Worm (Caenorhabditis elegans) whole organism, mixed stage, embryonic: ENCODE results near the gene clec-32.

Experiments used
- M03D4.4 ChIP-seq: sonication (generic microtip); optimal IDR thresholded peaks from 2 replicates; lab custom pipeline; 2017; ENCODE audit warnings: mild to moderate bottlenecking, missing genetic modification characterization, missing compliant biosample characterization
- bed-3 ChIP-seq: fragments of 200-800 bp; sonication (Bioruptor generic); optimal IDR thresholded peaks from 3 replicates; lab custom pipeline; 2018; ENCODE audit warnings: mild to moderate bottlenecking, missing genetic modification characterization, moderate library complexity, missing compliant biosample characterization
- blmp-1 ChIP-seq: fragments of 150-350 bp; optimal IDR thresholded peaks from 2 replicates; lab custom pipeline; 2014; ENCODE audit warnings: missing biosample characterization, missing genetic modification characterization
- ceh-39 ChIP-seq: fragments of 150-350 bp; optimal IDR thresholded peaks from 2 replicates; lab custom pipeline; 2014; ENCODE audit warnings: missing biosample characterization, missing genetic modification characterization
- ceh-43 ChIP-seq: fragments of 200-800 bp; sonication (Bioruptor generic); optimal IDR thresholded peaks from 2 replicates; lab custom pipeline; 2018; ENCODE audit warnings: mild to moderate bottlenecking, missing genetic modification characterization, moderate library complexity, missing compliant biosample characterization
- ceh-83 ChIP-seq: fragments of 200-800 bp; sonication (Bioruptor generic); optimal IDR thresholded peaks from 2 replicates; lab custom pipeline; 2018; ENCODE audit warnings: mild to moderate bottlenecking, missing genetic modification characterization, missing compliant biosample characterization
- ces-1 ChIP-seq: fragments of 150-350 bp; optimal IDR thresholded peaks from 2 replicates; lab custom pipeline; 2014; ENCODE audit warnings: missing biosample characterization, missing genetic modification reagents, missing genetic modification characterization
- cnd-1 ChIP-seq: fragments of 200-800 bp; sonication (Bioruptor generic); optimal IDR thresholded peaks from 2 replicates; lab custom pipeline; 2018; ENCODE audit warnings: mild to moderate bottlenecking, missing genetic modification characterization, missing compliant biosample characterization
- drap-1 ChIP-seq: fragments of 200-800 bp; sonication (Bioruptor generic); optimal IDR thresholded peaks from 3 replicates; lab custom pipeline; 2018; ENCODE audit warnings: mild to moderate bottlenecking, missing genetic modification characterization, missing compliant biosample characterization
- elt-3 ChIP-seq: fragments of 150-350 bp; optimal IDR thresholded peaks from 2 replicates; lab custom pipeline; 2014; ENCODE audit warnings: missing biosample characterization, missing genetic modification characterization
- ham-2 ChIP-seq: fragments of 200-800 bp; sonication (Bioruptor generic); optimal IDR thresholded peaks from 2 replicates; lab custom pipeline; 2018; ENCODE audit warnings: mild to moderate bottlenecking, missing genetic modification characterization, missing compliant biosample characterization
- lin-13 ChIP-seq: fragments of 150-350 bp; optimal IDR thresholded peaks from 2 replicates; lab custom pipeline; 2014; ENCODE audit warnings: missing biosample characterization, missing genetic modification characterization
- lin-32 ChIP-seq: fragments of 200-800 bp; sonication (Bioruptor generic); optimal IDR thresholded peaks from 2 replicates; lab custom pipeline; 2018; ENCODE audit warnings: mild to moderate bottlenecking, missing genetic modification characterization, missing compliant biosample characterization
- lsy-2 ChIP-seq: fragments of 150-350 bp; optimal IDR thresholded peaks from 2 replicates; lab custom pipeline; 2014; ENCODE audit warnings: missing biosample characterization, missing genetic modification characterization
- mep-1 ChIP-seq: fragments of 150-350 bp; optimal IDR thresholded peaks from 2 replicates; lab custom pipeline; 2017; ENCODE audit warnings: missing biosample characterization, missing genetic modification reagents, missing genetic modification characterization, inconsistent platforms
- mls-2 ChIP-seq: sonication (generic microtip); optimal IDR thresholded peaks from 2 replicates; lab custom pipeline; 2016; ENCODE audit warnings: mild to moderate bottlenecking, missing genetic modification characterization, moderate library complexity, missing compliant biosample characterization
- nhr-12 ChIP-seq: fragments of 150-350 bp; optimal IDR thresholded peaks from 2 replicates; lab custom pipeline; 2014; ENCODE audit warnings: missing biosample characterization, missing genetic modification characterization
- nhr-2 ChIP-seq: fragments of 150-350 bp; optimal IDR thresholded peaks from 2 replicates; lab custom pipeline; 2014; ENCODE audit warnings: missing biosample characterization, missing genetic modification characterization
- nhr-237 ChIP-seq: fragments of 150-350 bp; optimal IDR thresholded peaks from 2 replicates; lab custom pipeline; 2014; ENCODE audit warnings: missing biosample characterization, missing genetic modification characterization
- nhr-28 ChIP-seq: fragments of 150-350 bp; optimal IDR thresholded peaks from 2 replicates; lab custom pipeline; 2014; ENCODE audit warnings: missing biosample characterization, missing genetic modification characterization
- pha-4 ChIP-seq: fragments of 150-350 bp; optimal IDR thresholded peaks from 2 replicates; lab custom pipeline; 2018; ENCODE audit warnings: missing biosample characterization, missing genetic modification reagents, missing genetic modification characterization
- sem-2 ChIP-seq: fragments of 200-800 bp; sonication (Bioruptor generic); optimal IDR thresholded peaks from 2 replicates; lab custom pipeline; 2018; ENCODE audit warnings: mild to moderate bottlenecking, missing genetic modification characterization, missing compliant biosample characterization
- sptf-1 ChIP-seq: sonication (generic microtip); optimal IDR thresholded peaks from 2 replicates; lab custom pipeline; 2017; ENCODE audit warnings: mild to moderate bottlenecking, missing genetic modification characterization, moderate library complexity, missing compliant biosample characterization
- tbx-8 ChIP-seq: fragments of 200-800 bp; sonication (Bioruptor generic); optimal IDR thresholded peaks from 2 replicates; lab custom pipeline; 2018; ENCODE audit warnings: mild to moderate bottlenecking, missing genetic modification characterization, moderate library complexity, missing compliant biosample characterization
- unc-120 ChIP-seq: sonication (generic microtip); optimal IDR thresholded peaks from 2 replicates; lab custom pipeline; 2017; ENCODE audit warnings: missing genetic modification characterization, missing compliant biosample characterization; ENCODE audit not compliant: poor library complexity, severe bottlenecking
- unc-39 ChIP-seq: fragments of 150-350 bp; optimal IDR thresholded peaks from 2 replicates; lab custom pipeline; 2014; ENCODE audit warnings: missing biosample characterization, missing genetic modification characterization
- zip-8 ChIP-seq: fragments of 150-350 bp; optimal IDR thresholded peaks from 2 replicates; lab custom pipeline; 2014; ENCODE audit warnings: missing biosample characterization, missing genetic modification characterization
- ztf-11 ChIP-seq: fragments of 150-350 bp; optimal IDR thresholded peaks from 2 replicates; lab custom pipeline; 2014; ENCODE audit warnings: missing biosample characterization, missing genetic modification characterization

The clec-32 gene

DNA sequence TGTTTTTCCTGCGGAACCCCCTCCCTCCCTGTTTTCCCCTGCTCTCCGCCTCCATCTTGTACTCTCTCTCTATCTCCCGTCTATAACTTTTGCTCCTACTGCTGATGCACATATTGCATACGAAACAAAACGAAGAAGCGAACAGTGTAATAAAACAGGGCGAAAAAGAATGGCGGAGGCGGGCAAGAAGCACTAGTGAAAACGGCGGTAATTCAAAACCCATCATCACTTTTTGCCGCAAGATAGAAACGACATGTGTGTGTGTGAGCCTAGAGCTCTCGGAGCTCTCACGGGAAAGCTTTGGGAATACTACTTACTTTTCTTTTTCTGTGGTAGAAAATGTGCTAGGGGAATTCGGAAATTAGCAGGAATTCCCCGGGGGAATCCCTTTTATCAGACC, 25.5 kb downstream of the clec-32 start:
- no peak for TF ChIP-seq ztf-11 (tag; lab: Kevin White, UChicago)
- TF ChIP-seq cnd-1 (tag; lab: Kevin White, UChicago), result no peak
- no peak for TF ChIP-seq drap-1
- TF ChIP-seq tbx-8, result no peak
- no peak for TF ChIP-seq ceh-43 (GFP tag; lab: Kevin White, UChicago)
- no peak for TF ChIP-seq ces-1 (GFP tag; lab: Kevin White, UChicago)
- TF ChIP-seq mls-2 (tag; lab: Kevin White, UChicago), result no peak
- TF ChIP-seq, all 35 proteins: peak for 0

ce11 chrV:16834989-16835388, 26.6 kb downstream of the clec-32 start, which contains the start of gene tni-3:
Gene tni-3, minus strand, starts transcription at chrV:16835128.
- TF ChIP-seq unc-120, result no peak
- no peak for TF ChIP-seq tbx-8
- no peak for TF ChIP-seq nhr-2 (tag; lab: Kevin White, UChicago)
- TF ChIP-seq ztf-11 (tag; lab: Kevin White, UChicago), result no peak
- no peak for TF ChIP-seq zip-8 (tag; lab: Kevin White, UChicago)
- no peak for TF ChIP-seq ceh-83 (GFP tag; lab: Kevin White, UChicago)
- TF ChIP-seq bed-3 (GFP tag; lab: Kevin White, UChicago), result no peak
- no peak for TF ChIP-seq ces-1 (GFP tag; lab: Kevin White, UChicago)
- TF ChIP-seq lin-13, result no peak

DNA sequence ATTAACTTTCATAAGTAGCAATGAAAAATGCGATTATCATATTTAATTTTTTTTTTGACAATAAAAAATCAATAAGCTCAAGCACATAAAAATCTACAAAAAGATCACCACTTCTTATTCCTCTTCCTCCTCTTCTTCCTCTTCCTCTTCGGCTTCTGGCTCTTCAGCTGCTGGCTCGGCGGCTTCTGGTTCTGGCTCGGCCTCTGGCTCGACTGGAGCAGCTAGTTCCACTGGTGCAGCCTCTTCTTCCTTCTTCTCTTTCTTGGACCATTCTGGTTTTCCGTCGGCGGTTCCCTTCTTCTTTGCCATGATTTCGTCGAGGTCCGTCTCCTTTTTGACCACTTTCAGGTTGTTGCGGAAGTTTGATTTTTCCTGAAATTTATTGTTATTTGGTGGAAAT, 27.9 kb downstream of the clec-32 start:
- TF ChIP-seq lin-32 (no peak), nhr-237 (tag; lab: Kevin White, UChicago) (no peak), unc-120 (no peak), pha-4 (tag; lab: Kevin White, UChicago) (no peak)
- TF ChIP-seq, all 35 proteins: peak for 0

- TF ChIP-seq sptf-1 (no peak), ham-2 (GFP tag; lab: Kevin White, UChicago) (no peak), cnd-1 (tag; lab: Kevin White, UChicago) (no peak), lin-32 (no peak), nhr-12 (tag; lab: Kevin White, UChicago) (no peak), elt-3 (tag; lab: Kevin White, UChicago) (no peak), sem-2 (GFP tag; lab: Kevin White, UChicago) (no peak)
Observed at ce11 chrV:16832865-16833264, 28.8 kb downstream of the clec-32 start, which contains the start of gene phy-3. Gene phy-3, plus strand, starts transcription at chrV:16833165.

- TF ChIP-seq ceh-39 (no peak), blmp-1 (tag; lab: Kevin White, UChicago) (no peak), M03D4.4 (tag; lab: Kevin White, UChicago) (no peak), ces-1 (GFP tag; lab: Kevin White, UChicago) (no peak)
- TF ChIP-seq, all 35 proteins: peak for 0
Observed at ce11 chrV:16831921-16832320, 29.7 kb downstream of the clec-32 start, which contains the start of gene srh-215. Gene srh-215, minus strand, starts transcription at chrV:16832021.

- TF ChIP-seq nhr-2 (tag; lab: Kevin White, UChicago) (no peak), lsy-2 (tag; lab: Kevin White, UChicago) (no peak), mep-1 (tag; lab: Kevin White, UChicago) (no peak), ceh-43 (GFP tag; lab: Kevin White, UChicago) (no peak)
Observed at ce11 chrV:16831310-16831709, 30.3 kb downstream of the clec-32 start.

DNA sequence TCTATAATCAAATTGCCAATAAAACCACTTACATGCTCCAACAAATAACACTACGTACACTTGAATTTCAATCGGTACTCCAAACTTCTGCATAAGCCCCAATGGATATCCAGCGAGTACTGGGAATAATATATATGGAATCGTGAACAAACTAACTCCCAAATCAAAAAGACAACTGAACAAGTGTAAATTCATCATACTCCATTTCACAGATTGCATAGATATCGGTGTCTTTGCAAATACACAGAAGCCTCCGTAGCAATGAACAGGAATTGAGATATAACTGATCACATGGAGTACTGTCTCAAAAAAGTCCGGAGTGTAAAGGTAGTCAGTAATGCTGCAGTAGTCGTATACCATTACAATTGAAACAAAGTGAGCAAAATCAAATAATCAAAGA, 32.2 kb downstream of the clec-32 start, which contains the start of gene srh-214:
Gene srh-214, minus strand, starts transcription at position 360 of the 400 bp plus-strand sequence.
- TF ChIP-seq nhr-237 (tag; lab: Kevin White, UChicago) (no peak), ztf-11 (tag; lab: Kevin White, UChicago) (no peak), ceh-83 (GFP tag; lab: Kevin White, UChicago) (no peak), nhr-28 (no peak), sptf-1 (no peak), tbx-8 (no peak), lin-13 (no peak), unc-39 (no peak), ceh-39 (no peak), lsy-2 (tag; lab: Kevin White, UChicago) (no peak), sem-2 (GFP tag; lab: Kevin White, UChicago) (no peak), M03D4.4 (tag; lab: Kevin White, UChicago) (no peak), ces-1 (GFP tag; lab: Kevin White, UChicago) (no peak)
- TF ChIP-seq, all 35 proteins: peak for 0
